Worm (Caenorhabditis elegans): ENCODE data around the gene fbxa-188.
A peak's percentile ranks its signal among the peaks of the same experiment; 100 is the strongest.

fbxa-188 gene

ce11 chrV:17328497-17328896 is 16.2 kb downstream of the fbxa-188 start, which contains the start of gene srg-44:
TSS of gene srg-44 (plus strand) at chrV:17328797.
- no peak for TF ChIP-seq flh-1 (GFP tag; optimal IDR thresholded peaks at IDR 0.05)

- TF ChIP-seq lsy-2 (tag; optimal IDR thresholded peaks at IDR 0.05) (no peak), ham-2 (GFP tag; optimal IDR thresholded peaks at IDR 0.05) (no peak), ztf-11 (tag; optimal IDR thresholded peaks at IDR 0.05) (no peak), nhr-12 (tag; optimal IDR thresholded peaks at IDR 0.05) (no peak), nhr-76 (tag; optimal IDR thresholded peaks at IDR 0.05) (no peak), hlh-1 (tag; optimal IDR thresholded peaks at IDR 0.05) (no peak), pha-4 (tag; optimal IDR thresholded peaks at IDR 0.05) (no peak), unc-62 (GFP tag; optimal IDR thresholded peaks at IDR 0.05) (no peak), bed-3 (GFP tag; optimal IDR thresholded peaks at IDR 0.05) (no peak)
Observed at ce11 chrV:17327867-17328266, 16.9 kb downstream of the fbxa-188 start, which contains the start of gene sdz-16. TSS of gene sdz-16 (minus strand) at chrV:17327967.

- no peak for TF ChIP-seq unc-62 (GFP tag; optimal IDR thresholded peaks at IDR 0.05)
- TF ChIP-seq sem-2 (GFP tag; optimal IDR thresholded peaks at IDR 0.05): no peak
- TF ChIP-seq unc-120 (tag; optimal IDR thresholded peaks at IDR 0.05; ENCODE audit: poor library complexity, severe bottlenecking): no peak
- TF ChIP-seq bed-3 (GFP tag; optimal IDR thresholded peaks at IDR 0.05): no peak
- no peak for TF ChIP-seq nhr-76 (tag; optimal IDR thresholded peaks at IDR 0.05)
- TF ChIP-seq ham-2 (GFP tag; optimal IDR thresholded peaks at IDR 0.05): no peak
- no peak for TF ChIP-seq ceh-43 (GFP tag; optimal IDR thresholded peaks at IDR 0.05)
- peak; percentile 12 for TF ChIP-seq drap-1 (GFP tag; optimal IDR thresholded peaks at IDR 0.05)
Observed at ce11 chrV:17323876-17324275, 20.9 kb downstream of the fbxa-188 start.

- TF ChIP-seq mab-5 (tag; optimal IDR thresholded peaks at IDR 0.05) (no peak), flh-1 (GFP tag; optimal IDR thresholded peaks at IDR 0.05) (no peak), bed-3 (GFP tag; optimal IDR thresholded peaks at IDR 0.05) (no peak), mep-1 (tag; optimal IDR thresholded peaks at IDR 0.05) (no peak), elt-3 (tag; optimal IDR thresholded peaks at IDR 0.05) (no peak), nhr-76 (tag; optimal IDR thresholded peaks at IDR 0.05) (no peak), ceh-83 (GFP tag; optimal IDR thresholded peaks at IDR 0.05) (no peak), unc-120 (tag; optimal IDR thresholded peaks at IDR 0.05; ENCODE audit: poor library complexity, severe bottlenecking) (no peak), hlh-1 (tag; optimal IDR thresholded peaks at IDR 0.05) (no peak), lsy-2 (tag; optimal IDR thresholded peaks at IDR 0.05) (no peak), sptf-1 (tag; optimal IDR thresholded peaks at IDR 0.05) (no peak), nhr-28 (tag; optimal IDR thresholded peaks at IDR 0.05) (no peak)
Observed at ce11 chrV:17322397-17322909, 22.3 kb downstream of the fbxa-188 start, which contains the start of gene F31E9.3. TSS of gene F31E9.3 (plus strand) at chrV:17322590.

ce11 chrV:17317786-17318185 is 26.9 kb downstream of the fbxa-188 start, which contains the start of gene srz-58:
TSS of gene srz-58 (plus strand) at chrV:17318147.
- TF ChIP-seq ces-1 (GFP tag; optimal IDR thresholded peaks at IDR 0.05): no peak
- no peak for TF ChIP-seq tbx-8 (GFP tag; optimal IDR thresholded peaks at IDR 0.05)
- TF ChIP-seq hlh-1 (tag; optimal IDR thresholded peaks at IDR 0.05): no peak
- TF ChIP-seq M03D4.4 (tag; optimal IDR thresholded peaks at IDR 0.05): no peak
- TF ChIP-seq nhr-2 (tag; optimal IDR thresholded peaks at IDR 0.05): no peak
- no peak for TF ChIP-seq snpc-4 (tag; optimal IDR thresholded peaks at IDR 0.05)
- no peak for TF ChIP-seq drap-1 (GFP tag; optimal IDR thresholded peaks at IDR 0.05)
- TF ChIP-seq unc-39 (tag; optimal IDR thresholded peaks at IDR 0.05): no peak
- no peak for TF ChIP-seq ceh-83 (GFP tag; optimal IDR thresholded peaks at IDR 0.05)
- TF ChIP-seq sem-2 (GFP tag; optimal IDR thresholded peaks at IDR 0.05): no peak
- no peak for TF ChIP-seq zip-8 (tag; optimal IDR thresholded peaks at IDR 0.05)
- TF ChIP-seq ham-2 (GFP tag; optimal IDR thresholded peaks at IDR 0.05): no peak
- no peak for TF ChIP-seq blmp-1 (tag; optimal IDR thresholded peaks at IDR 0.05)
- TF ChIP-seq nhr-237 (tag; optimal IDR thresholded peaks at IDR 0.05): no peak
- TF ChIP-seq lin-32 (GFP tag; optimal IDR thresholded peaks at IDR 0.05): no peak
- no peak for TF ChIP-seq pha-4 (tag; optimal IDR thresholded peaks at IDR 0.05)
- no peak for TF ChIP-seq mab-5 (tag; optimal IDR thresholded peaks at IDR 0.05)
- no peak for TF ChIP-seq mep-1 (tag; optimal IDR thresholded peaks at IDR 0.05)
- TF ChIP-seq nhr-76 (tag; optimal IDR thresholded peaks at IDR 0.05): no peak

- no peak for TF ChIP-seq tbx-8 (GFP tag; optimal IDR thresholded peaks at IDR 0.05)
- no peak for TF ChIP-seq ham-2 (GFP tag; optimal IDR thresholded peaks at IDR 0.05)
- no peak for TF ChIP-seq ceh-83 (GFP tag; optimal IDR thresholded peaks at IDR 0.05)
Observed at ce11 chrV:17317297-17317696, 27.4 kb downstream of the fbxa-188 start.

Measured in whole organism, mixed stage, embryonic.